Worm (Caenorhabditis elegans): ENCODE measurements around the gene F09E5.16.

- TF ChIP-seq ets-7 (tag; optimal IDR thresholded peaks at IDR 0.05) (peak; percentile 20), ama-1 (optimal IDR thresholded peaks at IDR 0.05) (no peak), tra-4 (tag; optimal IDR thresholded peaks at IDR 0.05) (no peak), tbx-11 (GFP tag; IDR thresholded peaks at IDR 0.05) (no peak), B0310.2 (tag; optimal IDR thresholded peaks at IDR 0.05) (no peak), ceh-36 (tag; optimal IDR thresholded peaks at IDR 0.05) (peak; percentile 30), hmbx-1 (tag; optimal IDR thresholded peaks at IDR 0.05) (peak; percentile 7), scrt-1 (GFP tag; IDR thresholded peaks at IDR 0.05) (no peak), aly-1 (tag; optimal IDR thresholded peaks at IDR 0.05) (no peak), flt-1 (GFP tag; IDR thresholded peaks at IDR 0.05) (no peak), tbx-37 (GFP tag; conservative IDR thresholded peaks at IDR 0.05) (peak; percentile 45; the same call in 1 of the 2 replicates), F13C5.2 (tag; optimal IDR thresholded peaks at IDR 0.05) (peak; percentile 56), ceh-13 (GFP tag; optimal IDR thresholded peaks at IDR 0.05) (no peak), hmg-4 (GFP tag; optimal IDR thresholded peaks at IDR 0.05) (no peak)
Measured at ce11 chrII:5389831-5390323, 24.3 kb upstream of the F09E5.16 start, which contains the start of gene ndx-6.

Data from whole organism, early embryonic.